Fruit fly (Drosophila melanogaster) whole organism, prepupa: ENCODE measurements around the gene Polr2A.
A peak's percentile ranks its signal among the peaks of the same experiment; 100 is the strongest.

ENCODE experiments used
- Blimp-1 ChIP-seq: fragments of 200-800 bp; sonication (Bioruptor generic); optimal IDR thresholded peaks from 3 replicates; lab custom pipeline; 2017; ENCODE audit warnings: missing biosample characterization, missing genetic modification characterization, mild to moderate bottlenecking, moderate library complexity, missing genetic modification reagents
- CG10631 ChIP-seq: fragments of 200-800 bp; sonication (Bioruptor generic); optimal IDR thresholded peaks from 2 replicates; lab custom pipeline; 2016; ENCODE audit warnings: missing biosample characterization, missing genetic modification characterization
- CG10669 ChIP-seq: fragments of 200-800 bp; sonication (Bioruptor generic); optimal IDR thresholded peaks from 3 replicates; lab custom pipeline; 2018; ENCODE audit warnings: missing biosample characterization, mild to moderate bottlenecking, missing genetic modification characterization, moderate library complexity
- CG11902 ChIP-seq: fragments of 200-800 bp; sonication (Bioruptor generic); optimal IDR thresholded peaks from 3 replicates; lab custom pipeline; 2016; ENCODE audit warnings: missing biosample characterization, missing genetic modification characterization
- CG1621 ChIP-seq: fragments of 200-800 bp; sonication (Bioruptor generic); optimal IDR thresholded peaks from 3 replicates; lab custom pipeline; 2018; ENCODE audit warnings: missing biosample characterization, mild to moderate bottlenecking, missing genetic modification characterization
- CG3032 ChIP-seq: fragments of 200-800 bp; optimal IDR thresholded peaks from 2 replicates; lab custom pipeline; 2019; ENCODE audit warnings: missing biosample characterization, mild to moderate bottlenecking, missing genetic modification characterization, moderate library complexity
- CG31627 ChIP-seq: fragments of 200-800 bp; sonication (Bioruptor generic); optimal IDR thresholded peaks from 3 replicates; lab custom pipeline; 2016; ENCODE audit warnings: missing biosample characterization, missing genetic modification characterization
- CG32006 ChIP-seq: fragments of 200-800 bp; sonication (Bioruptor generic); optimal IDR thresholded peaks from 3 replicates; lab custom pipeline; 2017; ENCODE audit warnings: missing biosample characterization, mild to moderate bottlenecking, missing genetic modification characterization
- CG34406 ChIP-seq: fragments of 200-800 bp; sonication (Bioruptor generic); optimal IDR thresholded peaks from 3 replicates; lab custom pipeline; 2016; ENCODE audit warnings: missing biosample characterization, missing genetic modification characterization
- CG4318 ChIP-seq: fragments of 200-800 bp; sonication (Bioruptor generic); optimal IDR thresholded peaks from 3 replicates; lab custom pipeline; 2017; ENCODE audit warnings: missing biosample characterization, mild to moderate bottlenecking, missing genetic modification characterization
- CG6276 ChIP-seq: fragments of 200-800 bp; sonication (Bioruptor generic); optimal IDR thresholded peaks from 2 replicates; lab custom pipeline; 2017; ENCODE audit warnings: missing biosample characterization, mild to moderate bottlenecking, missing genetic modification characterization
- CG6792 ChIP-seq: fragments of 200-800 bp; sonication (Bioruptor generic); optimal IDR thresholded peaks from 3 replicates; lab custom pipeline; 2016; ENCODE audit warnings: missing biosample characterization, missing genetic modification characterization
- CG6808 ChIP-seq: fragments of 200-800 bp; sonication (Bioruptor generic); optimal IDR thresholded peaks from 3 replicates; lab custom pipeline; 2017; ENCODE audit warnings: missing biosample characterization, missing genetic modification characterization, mild to moderate bottlenecking, moderate library complexity, missing genetic modification reagents
- CG6854 ChIP-seq: fragments of 200-800 bp; sonication (Bioruptor generic); optimal IDR thresholded peaks from 2 replicates; lab custom pipeline; 2017; ENCODE audit warnings: missing biosample characterization, mild to moderate bottlenecking, missing genetic modification characterization
- CG8319 ChIP-seq: fragments of 200-800 bp; sonication (Bioruptor generic); optimal IDR thresholded peaks from 3 replicates; lab custom pipeline; 2016; ENCODE audit warnings: missing biosample characterization, missing genetic modification characterization
- CG8632 ChIP-seq: fragments of 200-800 bp; sonication (Bioruptor generic); optimal IDR thresholded peaks from 3 replicates; lab custom pipeline; 2016; ENCODE audit warnings: missing biosample characterization, missing genetic modification characterization
- CG9139 ChIP-seq: fragments of 200-800 bp; sonication (Bioruptor generic); optimal IDR thresholded peaks from 3 replicates; lab custom pipeline; 2017; ENCODE audit warnings: missing biosample characterization, mild to moderate bottlenecking, missing genetic modification characterization
- Eip75B ChIP-seq: fragments of 200-800 bp; sonication (Bioruptor generic); optimal IDR thresholded peaks from 3 replicates; lab custom pipeline; 2016; ENCODE audit warnings: missing biosample characterization, missing genetic modification characterization
- Eip78C ChIP-seq: fragments of 200-800 bp; sonication (Bioruptor generic); peaks from one replicate; lab custom pipeline; 2016; ENCODE audit warnings: missing biosample characterization, missing genetic modification characterization
- Gug ChIP-seq: fragments of 200-800 bp; sonication (Bioruptor generic); IDR thresholded peaks from 2 replicates; pipeline ENCODE4 v1.3.6; 2022; ENCODE audit warnings: missing biosample characterization, missing genetic modification characterization
- Hr4 ChIP-seq: fragments of 200-800 bp; sonication (Bioruptor generic); optimal IDR thresholded peaks from 3 replicates; lab custom pipeline; 2016; ENCODE audit warnings: missing biosample characterization, missing genetic modification characterization
- Smox ChIP-seq: fragments of 200-800 bp; sonication (Bioruptor generic); optimal IDR thresholded peaks from 3 replicates; lab custom pipeline; 2016; ENCODE audit warnings: missing biosample characterization, missing genetic modification characterization
- achi ChIP-seq: fragments of 200-800 bp; sonication (Bioruptor generic); optimal IDR thresholded peaks from 3 replicates; lab custom pipeline; 2016; ENCODE audit warnings: missing biosample characterization, missing genetic modification characterization
- cyc ChIP-seq: fragments of 200-800 bp; sonication (Bioruptor generic); optimal IDR thresholded peaks from 3 replicates; lab custom pipeline; 2016; ENCODE audit warnings: missing biosample characterization, missing genetic modification characterization
- dac ChIP-seq: fragments of 200-800 bp; sonication (Bioruptor generic); optimal IDR thresholded peaks from 2 replicates; lab custom pipeline; 2017; ENCODE audit warnings: missing biosample characterization, mild to moderate bottlenecking, missing genetic modification characterization
- fd59A ChIP-seq: fragments of 200-800 bp; sonication (Bioruptor generic); optimal IDR thresholded peaks from 2 replicates; lab custom pipeline; 2017; ENCODE audit warnings: missing biosample characterization, mild to moderate bottlenecking, missing genetic modification characterization, missing genetic modification reagents
- fd85E ChIP-seq: fragments of 200-800 bp; sonication (Bioruptor generic); optimal IDR thresholded peaks from 3 replicates; lab custom pipeline; 2016; ENCODE audit warnings: missing biosample characterization, missing genetic modification characterization
- lz ChIP-seq: fragments of 200-800 bp; sonication (Bioruptor generic); optimal IDR thresholded peaks from 3 replicates; lab custom pipeline; 2016; ENCODE audit warnings: missing biosample characterization, missing genetic modification characterization
- salr ChIP-seq, 2 experiments: fragments of 200-800 bp; sonication (Bioruptor generic); optimal IDR thresholded peaks; 3 replicates each; lab custom pipeline; 2016 to 2018; ENCODE audit warnings: missing biosample characterization in 2 of 2, missing genetic modification characterization in 2 of 2, mild to moderate bottlenecking in 1 of 2
- ss ChIP-seq, 2 experiments: fragments of 200-800 bp; sonication (Bioruptor generic); optimal IDR thresholded peaks; 2 replicates in 1 of 2; 3 replicates in 1 of 2; lab custom pipeline; 2017 to 2018; ENCODE audit warnings: mild to moderate bottlenecking in 2 of 2, missing biosample characterization in 2 of 2, missing genetic modification characterization in 2 of 2, moderate library complexity in 1 of 2
- svp ChIP-seq: fragments of 200-800 bp; sonication (Bioruptor generic); peaks from one replicate; lab custom pipeline; 2016; ENCODE audit warnings: missing biosample characterization, missing genetic modification characterization
- topi ChIP-seq: fragments of 200-800 bp; sonication (Bioruptor generic); optimal IDR thresholded peaks from 3 replicates; lab custom pipeline; 2016; ENCODE audit warnings: missing biosample characterization, missing genetic modification characterization
- vri ChIP-seq: fragments of 200-800 bp; sonication (Bioruptor generic); optimal IDR thresholded peaks from 3 replicates; lab custom pipeline; 2016; ENCODE audit warnings: missing biosample characterization, mild to moderate bottlenecking, missing genetic modification characterization

Polr2A gene

DNA sequence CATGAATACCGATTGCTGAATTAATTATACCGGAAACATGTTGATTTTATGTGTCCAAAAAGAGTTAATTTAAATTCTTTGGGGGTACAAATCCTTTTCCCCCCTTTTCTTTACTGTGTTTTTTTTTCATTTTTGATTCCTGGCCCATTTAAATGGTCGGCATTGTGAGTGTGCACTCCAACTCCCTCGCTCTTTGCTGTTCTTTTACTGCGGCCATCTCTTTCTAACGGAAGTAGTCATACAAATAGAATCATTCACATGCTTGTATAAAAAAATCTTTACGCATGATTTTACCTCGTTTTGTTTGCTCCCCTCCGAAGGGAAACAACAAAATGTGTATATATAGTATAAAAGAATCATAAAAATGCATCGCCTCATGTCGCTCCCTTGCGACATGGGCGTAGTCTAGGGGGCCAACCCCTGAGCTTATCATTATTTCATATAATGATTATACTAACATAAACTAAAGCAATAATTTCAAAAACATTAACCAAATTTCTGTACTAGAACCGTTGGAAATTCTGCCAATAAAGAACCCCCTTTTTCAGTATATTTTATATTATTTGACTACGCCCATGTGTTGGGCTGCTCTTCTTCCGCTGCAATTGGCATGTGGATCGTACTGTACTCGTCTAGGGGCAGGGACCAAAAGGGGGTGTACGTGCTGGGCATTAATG lies 42.0 kb downstream of the Polr2A start (continued):
- TF ChIP-seq Smox (GFP tag; lab: Kevin White, UChicago): peak; percentile 57
- TF ChIP-seq ss (GFP tag; optimal IDR thresholded peaks at IDR 0.05; lab: Kevin White, UChicago): peak; percentile 67 to 82
- TF ChIP-seq cyc (GFP tag; lab: Kevin White, UChicago): peak; percentile 32
- TF ChIP-seq CG11902 (GFP tag; lab: Kevin White, UChicago): peak; percentile 4
- TF ChIP-seq CG10669 (GFP tag; lab: Kevin White, UChicago): peak; percentile 73
- TF ChIP-seq lz (GFP tag; lab: Kevin White, UChicago): peak; percentile 37
- peak; percentile 66 for TF ChIP-seq Eip75B
- peak; percentile 79 for TF ChIP-seq CG6808 (GFP tag; lab: Kevin White, UChicago)
- peak; percentile 43 for TF ChIP-seq CG6276 (GFP tag; lab: Kevin White, UChicago)
- peak; percentile 14 for TF ChIP-seq CG4318 (GFP tag; lab: Kevin White, UChicago)
- TF ChIP-seq dac (GFP tag; lab: Kevin White, UChicago): peak; percentile 22
- TF ChIP-seq CG8632: peak; percentile 51
- TF ChIP-seq CG1621: peak; percentile 69

DNA sequence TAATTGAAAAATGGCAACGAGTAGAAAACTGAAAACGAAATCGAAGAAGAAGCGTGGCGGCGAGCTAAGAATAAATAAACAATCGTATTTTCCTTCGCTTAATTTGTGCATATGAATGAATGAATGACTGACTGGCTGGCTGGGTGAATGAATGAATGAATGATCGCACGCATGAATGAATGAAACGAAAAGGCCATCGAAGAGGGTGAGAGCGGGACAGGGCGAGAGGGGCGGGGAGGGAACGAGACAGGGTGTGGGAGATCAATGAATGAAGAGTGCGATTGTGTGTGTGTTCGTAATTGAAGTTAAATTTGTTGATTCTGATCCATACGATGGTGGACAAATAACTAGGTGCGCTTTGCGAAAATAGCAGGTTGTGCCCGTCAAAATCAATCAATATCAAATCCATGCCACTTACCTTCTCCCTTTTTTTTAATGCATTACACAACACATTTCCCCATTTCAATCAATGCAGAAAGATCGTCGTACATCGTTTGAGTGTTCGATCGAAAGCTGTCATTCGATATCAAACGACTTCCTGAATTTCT lies 43.0 kb downstream of the Polr2A start:
- TF ChIP-seq Hr4 (GFP tag; lab: Kevin White, UChicago) (no peak), CG8319 (GFP tag; lab: Kevin White, UChicago) (no peak), CG4318 (GFP tag; lab: Kevin White, UChicago) (no peak), achi (GFP tag; lab: Kevin White, UChicago) (no peak), CG10631 (GFP tag; lab: Kevin White, UChicago) (no peak), fd59A (GFP tag; lab: Kevin White, UChicago) (no peak), CG32006 (GFP tag; lab: Kevin White, UChicago) (no peak), CG6276 (GFP tag; lab: Kevin White, UChicago) (no peak), CG1621 (no peak), svp (GFP tag; lab: Kevin White, UChicago) (no peak), CG6792 (GFP tag; lab: Kevin White, UChicago) (no peak), CG3032 (tag; lab: Kevin White, UChicago) (no peak), Gug (GFP tag; lab: Robert Waterston, UW) (no peak), topi (GFP tag; lab: Kevin White, UChicago) (no peak), CG31627 (GFP tag; lab: Kevin White, UChicago) (no peak), Smox (GFP tag; lab: Kevin White, UChicago) (no peak)
- TF ChIP-seq, all 60 proteins: peak for 0

DNA sequence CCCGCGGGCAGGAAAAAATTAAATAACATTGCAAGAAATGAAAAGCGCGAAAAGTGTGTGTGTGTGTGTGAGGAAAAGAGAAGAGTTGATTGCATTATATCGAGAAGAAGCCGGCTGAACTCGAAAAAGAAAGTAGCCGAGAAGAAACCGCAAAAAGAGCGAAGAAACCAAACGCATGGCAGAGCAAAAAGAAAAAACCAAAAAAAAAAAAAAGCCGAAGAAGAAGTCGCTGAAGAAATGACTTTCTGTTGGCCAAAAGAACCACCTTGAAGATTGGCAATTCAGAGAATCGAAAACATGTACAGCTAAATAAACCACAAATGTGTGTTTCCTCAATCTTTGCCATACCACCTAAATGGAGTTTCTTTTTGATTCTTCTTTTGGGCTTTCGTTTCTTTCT lies 46.2 kb downstream of the Polr2A start:
- TF ChIP-seq CG8319 (GFP tag; lab: Kevin White, UChicago): no peak
- peak; percentile 20 for TF ChIP-seq CG6276 (GFP tag; lab: Kevin White, UChicago)
- TF ChIP-seq fd85E (GFP tag; lab: Kevin White, UChicago): no peak
- peak; percentile 5 for TF ChIP-seq CG6854 (GFP tag; lab: Kevin White, UChicago)
- TF ChIP-seq Blimp-1 (GFP tag; lab: Kevin White, UChicago): peak; percentile 72
- TF ChIP-seq CG10631 (GFP tag; lab: Kevin White, UChicago): no peak
- TF ChIP-seq CG34406: no peak
- no peak for TF ChIP-seq CG9139 (GFP tag; lab: Kevin White, UChicago)
- TF ChIP-seq CG6792 (GFP tag; lab: Kevin White, UChicago): no peak
- no peak for TF ChIP-seq salr (GFP tag; optimal IDR thresholded peaks at IDR 0.05; lab: Kevin White, UChicago)
- TF ChIP-seq vri (GFP tag; lab: Kevin White, UChicago): no peak
- TF ChIP-seq fd59A (GFP tag; lab: Kevin White, UChicago): no peak
- TF ChIP-seq CG3032 (tag; lab: Kevin White, UChicago): no peak
- no peak for TF ChIP-seq Gug (GFP tag; lab: Robert Waterston, UW)
- peak; percentile 69 for TF ChIP-seq Eip78C (GFP tag; lab: Kevin White, UChicago)
